Worm (Caenorhabditis elegans): ENCODE results near the gene F17C11.22.

ce11 chrV:10955681-10956476 is 14.1 kb downstream of the F17C11.22 start, which contains the start of gene F17C11.13:
- no peak for TF ChIP-seq ceh-32 (tag; optimal IDR thresholded peaks at IDR 0.05; ENCODE audit: poor library complexity)
- no peak for TF ChIP-seq lin-1 (GFP tag; IDR thresholded peaks at IDR 0.05)
- no peak for TF ChIP-seq daf-8 (GFP tag; IDR thresholded peaks at IDR 0.05)
- TF ChIP-seq lin-13 (GFP tag; optimal IDR thresholded peaks at IDR 0.05): no peak
- TF ChIP-seq D1046.2 (GFP tag; IDR thresholded peaks at IDR 0.05): no peak
- TF ChIP-seq ZK546.5 (tag; optimal IDR thresholded peaks at IDR 0.05): no peak
- TF ChIP-seq ama-1 (optimal IDR thresholded peaks at IDR 0.05): no peak
- TF ChIP-seq aha-1 (tag): peak; percentile 98
- no peak for TF ChIP-seq nhr-11 (tag; optimal IDR thresholded peaks at IDR 0.05)
- TF ChIP-seq lin-15B (tag; optimal IDR thresholded peaks at IDR 0.05): no peak
- TF ChIP-seq arid-1 (GFP tag; conservative IDR thresholded peaks at IDR 0.05): no peak
- TF ChIP-seq Y5F2A.4 (GFP tag; optimal IDR thresholded peaks at IDR 0.05): no peak

Data from whole organism, L4 larva.